Worm (Caenorhabditis elegans) whole organism, midembryonic: ENCODE data around the gene Y64H9A.2.

Source experiments
- cog-1 ChIP-seq: sonication (generic microtip); optimal IDR thresholded peaks from 2 replicates; lab custom pipeline; 2016; ENCODE audit warnings: missing genetic modification characterization, missing compliant biosample characterization
- flt-1 ChIP-seq: fragments of 200-800 bp; sonication (Bioruptor generic); IDR thresholded peaks from 2 replicates; pipeline ENCODE4 v1.3.6; 2022; ENCODE audit warnings: missing genetic modification characterization, missing compliant biosample characterization
- klf-2 ChIP-seq: fragments of 200-800 bp; sonication (Bioruptor generic); conservative IDR thresholded peaks from 2 replicates; pipeline ENCODE4 v1.3.6; 2022; ENCODE audit warnings: missing genetic modification reagents, missing genetic modification characterization, missing compliant biosample characterization
- med-1 ChIP-seq: sonication (generic microtip); optimal IDR thresholded peaks from 2 replicates; lab custom pipeline; 2017; ENCODE audit warnings: missing genetic modification characterization, mild to moderate bottlenecking, missing compliant biosample characterization, antibody characterized with exemption, missing genetic modification reagents; ENCODE audit not compliant: insufficient read depth
- ref-1 ChIP-seq: fragments of 200-800 bp; sonication (Bioruptor generic); conservative IDR thresholded peaks from 2 replicates; pipeline ENCODE4 v1.3.6; 2022; ENCODE audit warnings: missing genetic modification reagents, missing genetic modification characterization, missing compliant biosample characterization
- tab-1 ChIP-seq: fragments of 200-800 bp; sonication (Bioruptor generic); IDR thresholded peaks from 2 replicates; pipeline ENCODE4 v1.3.6; 2022; ENCODE audit warnings: missing genetic modification characterization, missing compliant biosample characterization
- ztf-23 ChIP-seq: fragments of 200-800 bp; sonication (Bioruptor generic); IDR thresholded peaks from 2 replicates; pipeline ENCODE4 v1.3.6; 2022; ENCODE audit warnings: missing genetic modification reagents, missing genetic modification characterization, missing compliant biosample characterization
- ztf-29 ChIP-seq: fragments of 200-800 bp; sonication (Bioruptor generic); IDR thresholded peaks from 2 replicates; pipeline ENCODE4 v1.3.6; 2022; ENCODE audit warnings: missing genetic modification reagents, missing genetic modification characterization, missing compliant biosample characterization

- TF ChIP-seq med-1 (GFP tag; lab: Kevin White, UChicago) = no peak
- no peak for TF ChIP-seq klf-2 (GFP tag; lab: Robert Waterston, UW)
- no peak for TF ChIP-seq flt-1 (GFP tag; lab: Robert Waterston, UW)
- TF ChIP-seq ztf-23 = no peak
- TF ChIP-seq ref-1 (GFP tag; lab: Robert Waterston, UW) = no peak
- TF ChIP-seq ztf-29 = no peak
- TF ChIP-seq cog-1 (tag; lab: Kevin White, UChicago) = no peak
- no peak for TF ChIP-seq tab-1 (GFP tag; lab: Robert Waterston, UW)
These were observed 17.3 kb upstream of the Y64H9A.2 start for ce11 chrX:5026461-5026860.
